Worm (Caenorhabditis elegans): ENCODE data around the gene tpa-1.
A peak's percentile ranks its signal among the peaks of the same experiment; 100 is the strongest.

tpa-1 gene

DNA sequence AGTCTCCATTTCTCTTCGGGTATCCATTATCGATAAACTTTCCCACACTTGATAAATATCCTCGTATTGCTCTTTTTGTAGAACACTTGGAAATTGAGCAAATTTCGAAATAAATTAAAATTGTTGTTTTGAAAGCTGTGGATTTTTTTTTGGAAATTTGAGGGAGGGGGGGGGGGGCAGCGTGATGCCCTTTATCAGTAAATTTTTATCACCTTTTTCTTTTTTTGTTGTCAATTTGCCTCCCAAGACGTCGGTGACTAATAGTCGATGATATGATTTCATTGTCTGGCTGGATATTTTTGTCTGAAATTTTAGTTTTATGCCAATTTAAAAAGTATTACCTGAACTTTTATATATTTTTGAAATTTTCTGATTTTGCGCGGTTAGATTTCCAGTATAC lies 1.8 kb upstream of the tpa-1 start, which contains the start of gene scl-23:
Gene scl-23, minus strand, starts transcription at position 101 of the 400 bp plus-strand sequence.
- TF ChIP-seq zfp-2 (tag; optimal IDR thresholded peaks at IDR 0.05): no peak
- no peak for TF ChIP-seq lin-29 (GFP tag; IDR thresholded peaks at IDR 0.05)
- TF ChIP-seq daf-12 (tag; optimal IDR thresholded peaks at IDR 0.05): no peak
- no peak for TF ChIP-seq vab-7 (GFP tag; IDR thresholded peaks at IDR 0.05)

DNA sequence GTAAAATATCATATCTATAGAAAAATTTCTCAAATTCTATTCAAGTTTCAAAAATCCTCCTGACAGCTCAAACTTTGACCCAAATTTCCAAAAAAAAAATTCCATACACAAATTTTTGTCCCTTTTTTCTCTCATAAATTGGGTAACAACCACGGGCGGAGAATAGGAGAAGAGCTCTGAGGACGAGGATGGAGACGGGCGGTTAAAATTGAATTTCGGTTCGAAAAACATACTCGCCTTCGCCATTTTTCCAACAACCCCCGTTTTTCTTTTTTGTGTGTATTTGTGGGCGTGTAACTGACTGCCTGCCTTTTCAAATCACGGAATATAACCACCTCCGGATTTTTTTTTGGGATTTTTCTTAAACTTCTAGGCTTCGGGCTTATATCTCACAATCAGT lies 5.9 kb downstream of the tpa-1 start:
- TF ChIP-seq daf-12 (tag; optimal IDR thresholded peaks at IDR 0.05): no peak
- TF ChIP-seq madf-9 (GFP tag; conservative IDR thresholded peaks at IDR 0.05): no peak
- no peak for TF ChIP-seq zfp-3 (GFP tag; conservative IDR thresholded peaks at IDR 0.05)
- no peak for TF ChIP-seq lin-13 (GFP tag; optimal IDR thresholded peaks at IDR 0.05)
- TF ChIP-seq ces-1 (GFP tag; optimal IDR thresholded peaks at IDR 0.05): peak; percentile 18
- no peak for TF ChIP-seq F10B5.3 (tag; optimal IDR thresholded peaks at IDR 0.05)
- no peak for TF ChIP-seq mdt-29 (GFP tag; IDR thresholded peaks at IDR 0.05)
- TF ChIP-seq daf-8 (GFP tag; IDR thresholded peaks at IDR 0.05): no peak
- TF ChIP-seq nhr-28 (tag; optimal IDR thresholded peaks at IDR 0.05): no peak
- TF ChIP-seq daf-19 (GFP tag; conservative IDR thresholded peaks at IDR 0.05): no peak
- peak; percentile 18 for TF ChIP-seq fkh-10 (GFP tag; optimal IDR thresholded peaks at IDR 0.05)
- no peak for TF ChIP-seq F37D6.2 (tag; optimal IDR thresholded peaks at IDR 0.05)
- no peak for TF ChIP-seq mdl-1 (tag; optimal IDR thresholded peaks at IDR 0.05)
- TF ChIP-seq aly-2 (tag; optimal IDR thresholded peaks at IDR 0.05): no peak
- no peak for TF ChIP-seq sdz-12 (GFP tag; optimal IDR thresholded peaks at IDR 0.05)

DNA sequence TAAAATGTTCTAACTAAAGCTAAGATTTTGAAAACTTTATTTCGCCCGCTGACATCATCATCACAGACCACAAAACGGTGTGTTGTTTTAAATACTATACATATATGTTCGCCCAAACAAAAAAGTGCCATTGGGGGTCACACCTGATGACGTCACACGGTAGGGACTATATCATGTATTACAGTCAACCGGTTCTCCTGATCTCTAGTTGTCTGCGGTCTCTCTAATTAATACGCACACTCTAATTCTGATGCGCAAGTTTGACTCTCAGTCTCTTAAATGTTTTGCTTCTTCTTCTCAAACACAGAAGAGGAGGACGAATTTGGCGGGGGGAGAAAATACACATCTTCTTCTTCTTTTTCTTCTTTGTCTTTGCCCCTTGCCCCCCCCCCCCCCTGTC lies 11.1 kb downstream of the tpa-1 start:
- TF ChIP-seq F26F4.8 (GFP tag; conservative IDR thresholded peaks at IDR 0.05): no peak
- TF ChIP-seq snpc-4 (tag; optimal IDR thresholded peaks at IDR 0.05): no peak
- no peak for TF ChIP-seq ztf-7 (tag; optimal IDR thresholded peaks at IDR 0.05)
- no peak for TF ChIP-seq ama-1 (optimal IDR thresholded peaks at IDR 0.05)
- no peak for TF ChIP-seq ces-1 (GFP tag; optimal IDR thresholded peaks at IDR 0.05)
- TF ChIP-seq duxl-1 (tag; optimal IDR thresholded peaks at IDR 0.05; ENCODE audit: poor library complexity): no peak
- TF ChIP-seq dpl-1 (GFP tag; optimal IDR thresholded peaks at IDR 0.05): no peak
- TF ChIP-seq nhr-41 (GFP tag; IDR thresholded peaks at IDR 0.05): no peak
- TF ChIP-seq spr-3 (GFP tag; optimal IDR thresholded peaks at IDR 0.05): no peak
- no peak for TF ChIP-seq dmd-8 (GFP tag; IDR thresholded peaks at IDR 0.05)
- TF ChIP-seq lin-1 (GFP tag; IDR thresholded peaks at IDR 0.05): no peak
- peak; percentile 30; the same call in 1 of the 2 replicates for TF ChIP-seq tra-1 (GFP tag; IDR thresholded peaks at IDR 0.05)
- TF ChIP-seq nhr-76 (tag; optimal IDR thresholded peaks at IDR 0.05): no peak
- TF ChIP-seq fos-1 (tag; optimal IDR thresholded peaks at IDR 0.05): no peak
- no peak for TF ChIP-seq zag-1 (tag; optimal IDR thresholded peaks at IDR 0.05)
- no peak for TF ChIP-seq nhr-77 (tag; optimal IDR thresholded peaks at IDR 0.05)
- peak; percentile 2 for TF ChIP-seq dve-1 (tag; optimal IDR thresholded peaks at IDR 0.05; ENCODE audit: insufficient read depth)
- no peak for TF ChIP-seq aly-2 (tag; optimal IDR thresholded peaks at IDR 0.05)
- no peak for TF ChIP-seq lir-3 (tag; optimal IDR thresholded peaks at IDR 0.05)
- peak in 1 of 2 experiments; percentile 29 for TF ChIP-seq lsy-2 (tag; optimal IDR thresholded peaks at IDR 0.05)
- TF ChIP-seq mxl-2 (GFP tag; conservative IDR thresholded peaks at IDR 0.05): no peak
- no peak for TF ChIP-seq mes-2 (tag; optimal IDR thresholded peaks at IDR 0.05; ENCODE audit: poor library complexity, severe bottlenecking)
- no peak for TF ChIP-seq F10B5.3 (tag; optimal IDR thresholded peaks at IDR 0.05)
- no peak for TF ChIP-seq egl-43 (GFP tag; IDR thresholded peaks at IDR 0.05)
- TF ChIP-seq mep-1 (tag; optimal IDR thresholded peaks at IDR 0.05): peak; percentile 47
- TF ChIP-seq lin-13 (GFP tag; optimal IDR thresholded peaks at IDR 0.05): no peak
- no peak for TF ChIP-seq arid-1 (GFP tag; conservative IDR thresholded peaks at IDR 0.05)
- TF ChIP-seq Y75B8A.6 (GFP tag; IDR thresholded peaks at IDR 0.05): no peak
- no peak for TF ChIP-seq hif-1 (tag; optimal IDR thresholded peaks at IDR 0.05)
- no peak for TF ChIP-seq madf-9 (GFP tag; conservative IDR thresholded peaks at IDR 0.05)
- peak; percentile 72 for TF ChIP-seq cey-2 (tag; optimal IDR thresholded peaks at IDR 0.05; ENCODE audit: borderline replicate concordance, insufficient read depth)
- no peak for TF ChIP-seq nhr-237 (tag; optimal IDR thresholded peaks at IDR 0.05)
- TF ChIP-seq ztf-11 (tag; optimal IDR thresholded peaks at IDR 0.05): no peak
- TF ChIP-seq ceh-44 (GFP tag; IDR thresholded peaks at IDR 0.05): no peak
- no peak for TF ChIP-seq lim-7 (GFP tag; IDR thresholded peaks at IDR 0.05)
- TF ChIP-seq lin-29 (GFP tag; IDR thresholded peaks at IDR 0.05): no peak

All from whole organism, L4 larva.